Worm (Caenorhabditis elegans): Measurements from ENCODE around the gene ctf-4.

DNA sequence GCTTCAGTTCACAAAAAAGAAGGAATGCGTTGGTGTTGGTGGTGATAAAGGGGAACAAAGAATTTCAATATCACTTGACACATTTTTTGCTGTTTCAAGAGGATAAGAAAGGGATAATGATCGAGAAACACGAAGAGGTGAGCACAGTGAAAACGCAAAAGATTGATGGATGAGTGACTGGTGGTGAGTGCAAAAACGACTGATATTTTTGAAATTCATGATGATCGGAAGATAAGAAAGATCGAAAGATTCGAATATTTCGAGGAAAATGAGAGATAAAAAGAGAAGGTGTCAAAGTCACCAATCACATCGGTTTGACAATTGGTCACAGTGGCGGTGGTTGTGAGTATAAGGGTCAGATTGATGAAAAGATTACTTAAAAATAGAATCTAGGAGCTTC, 49.4 kb downstream of the ctf-4 start:
- TF ChIP-seq fkh-10 (GFP tag; optimal IDR thresholded peaks at IDR 0.05), result no peak
- TF ChIP-seq ztf-11 (tag; optimal IDR thresholded peaks at IDR 0.05), result no peak

Data from whole organism, L4 larva.